Fruit fly (Drosophila melanogaster) whole organism, prepupa: Measurements from ENCODE around the gene pasi1.

Experiments used
- Blimp-1 ChIP-seq: fragments of 200-800 bp; sonication (Bioruptor generic); optimal IDR thresholded peaks from 3 replicates; lab custom pipeline; 2017; ENCODE audit warnings: missing biosample characterization, missing genetic modification characterization, mild to moderate bottlenecking, moderate library complexity, missing genetic modification reagents
- CG10631 ChIP-seq: fragments of 200-800 bp; sonication (Bioruptor generic); optimal IDR thresholded peaks from 2 replicates; lab custom pipeline; 2016; ENCODE audit warnings: missing biosample characterization, missing genetic modification characterization
- CG11294 ChIP-seq: fragments of 200-800 bp; sonication (Bioruptor generic); IDR thresholded peaks from 2 replicates; pipeline ENCODE4 v1.3.6; 2022; ENCODE audit warnings: missing biosample characterization, missing genetic modification characterization
- CG11762 ChIP-seq: fragments of 200-800 bp; sonication (Bioruptor generic); optimal IDR thresholded peaks from 3 replicates; lab custom pipeline; 2016; ENCODE audit warnings: missing biosample characterization, missing genetic modification characterization; ENCODE audit not compliant: insufficient read depth
- CG11902 ChIP-seq: fragments of 200-800 bp; sonication (Bioruptor generic); optimal IDR thresholded peaks from 3 replicates; lab custom pipeline; 2016; ENCODE audit warnings: missing biosample characterization, missing genetic modification characterization
- CG1621 ChIP-seq: fragments of 200-800 bp; sonication (Bioruptor generic); optimal IDR thresholded peaks from 3 replicates; lab custom pipeline; 2018; ENCODE audit warnings: missing biosample characterization, mild to moderate bottlenecking, missing genetic modification characterization
- CG3032 ChIP-seq: fragments of 200-800 bp; optimal IDR thresholded peaks from 2 replicates; lab custom pipeline; 2019; ENCODE audit warnings: missing biosample characterization, mild to moderate bottlenecking, missing genetic modification characterization, moderate library complexity
- CG6163 ChIP-seq: fragments of 200-800 bp; sonication (Bioruptor generic); IDR thresholded peaks from 3 replicates; pipeline ENCODE4 v1.3.6; 2022; ENCODE audit warnings: missing biosample characterization, missing genetic modification characterization
- CG6276 ChIP-seq: fragments of 200-800 bp; sonication (Bioruptor generic); optimal IDR thresholded peaks from 2 replicates; lab custom pipeline; 2017; ENCODE audit warnings: missing biosample characterization, mild to moderate bottlenecking, missing genetic modification characterization
- CG6792 ChIP-seq: fragments of 200-800 bp; sonication (Bioruptor generic); optimal IDR thresholded peaks from 3 replicates; lab custom pipeline; 2016; ENCODE audit warnings: missing biosample characterization, missing genetic modification characterization
- CG6808 ChIP-seq: fragments of 200-800 bp; sonication (Bioruptor generic); optimal IDR thresholded peaks from 3 replicates; lab custom pipeline; 2017; ENCODE audit warnings: missing biosample characterization, missing genetic modification characterization, mild to moderate bottlenecking, moderate library complexity, missing genetic modification reagents
- CG6854 ChIP-seq: fragments of 200-800 bp; sonication (Bioruptor generic); optimal IDR thresholded peaks from 2 replicates; lab custom pipeline; 2017; ENCODE audit warnings: missing biosample characterization, mild to moderate bottlenecking, missing genetic modification characterization
- CG7368 ChIP-seq: fragments of 200-800 bp; sonication (Bioruptor generic); optimal IDR thresholded peaks from 3 replicates; lab custom pipeline; 2016; ENCODE audit warnings: missing biosample characterization, missing genetic modification characterization
- CG8119 ChIP-seq: fragments of 200-800 bp; sonication (Bioruptor generic); IDR thresholded peaks from 3 replicates; pipeline ENCODE4 v1.3.6; 2022; ENCODE audit warnings: missing biosample characterization, missing genetic modification characterization
- CG8319 ChIP-seq: fragments of 200-800 bp; sonication (Bioruptor generic); optimal IDR thresholded peaks from 3 replicates; lab custom pipeline; 2016; ENCODE audit warnings: missing biosample characterization, missing genetic modification characterization
- CG8632 ChIP-seq: fragments of 200-800 bp; sonication (Bioruptor generic); optimal IDR thresholded peaks from 3 replicates; lab custom pipeline; 2016; ENCODE audit warnings: missing biosample characterization, missing genetic modification characterization
- Eip78C ChIP-seq: fragments of 200-800 bp; sonication (Bioruptor generic); peaks from one replicate; lab custom pipeline; 2016; ENCODE audit warnings: missing biosample characterization, missing genetic modification characterization
- Ets21C ChIP-seq: fragments of 200-800 bp; sonication (Bioruptor generic); optimal IDR thresholded peaks from 3 replicates; lab custom pipeline; 2016; ENCODE audit warnings: missing biosample characterization, missing genetic modification characterization
- Ets96B ChIP-seq: fragments of 200-800 bp; optimal IDR thresholded peaks from 2 replicates; lab custom pipeline; 2019; ENCODE audit warnings: missing biosample characterization, mild to moderate bottlenecking, missing genetic modification characterization, moderate library complexity
- Gug ChIP-seq: fragments of 200-800 bp; sonication (Bioruptor generic); IDR thresholded peaks from 2 replicates; pipeline ENCODE4 v1.3.6; 2022; ENCODE audit warnings: missing biosample characterization, missing genetic modification characterization
- Hr4 ChIP-seq: fragments of 200-800 bp; sonication (Bioruptor generic); optimal IDR thresholded peaks from 3 replicates; lab custom pipeline; 2016; ENCODE audit warnings: missing biosample characterization, missing genetic modification characterization
- Lpt ChIP-seq: fragments of 200-800 bp; sonication (Bioruptor generic); optimal IDR thresholded peaks from 3 replicates; lab custom pipeline; 2016; ENCODE audit warnings: missing biosample characterization, missing genetic modification characterization
- Smox ChIP-seq: fragments of 200-800 bp; sonication (Bioruptor generic); optimal IDR thresholded peaks from 3 replicates; lab custom pipeline; 2016; ENCODE audit warnings: missing biosample characterization, missing genetic modification characterization
- Sox102F ChIP-seq: fragments of 200-800 bp; sonication (Bioruptor generic); optimal IDR thresholded peaks from 2 replicates; lab custom pipeline; 2016; ENCODE audit warnings: missing biosample characterization, mild to moderate bottlenecking, missing genetic modification characterization
- Sox14 ChIP-seq: fragments of 200-800 bp; sonication (Bioruptor generic); optimal IDR thresholded peaks from 3 replicates; lab custom pipeline; 2016; ENCODE audit warnings: missing biosample characterization, missing genetic modification characterization
- Sox15 ChIP-seq: fragments of 200-800 bp; sonication (Bioruptor generic); optimal IDR thresholded peaks from 3 replicates; lab custom pipeline; 2016; ENCODE audit warnings: missing biosample characterization, missing genetic modification characterization
- achi ChIP-seq: fragments of 200-800 bp; sonication (Bioruptor generic); optimal IDR thresholded peaks from 3 replicates; lab custom pipeline; 2016; ENCODE audit warnings: missing biosample characterization, missing genetic modification characterization
- acj6 ChIP-seq: fragments of 200-800 bp; sonication (Bioruptor generic); optimal IDR thresholded peaks from 3 replicates; lab custom pipeline; 2016; ENCODE audit warnings: missing biosample characterization, missing genetic modification characterization
- dac ChIP-seq: fragments of 200-800 bp; sonication (Bioruptor generic); optimal IDR thresholded peaks from 2 replicates; lab custom pipeline; 2017; ENCODE audit warnings: missing biosample characterization, mild to moderate bottlenecking, missing genetic modification characterization
- dsx ChIP-seq: fragments of 200-800 bp; optimal IDR thresholded peaks from 3 replicates; lab custom pipeline; 2019; ENCODE audit warnings: missing biosample characterization, mild to moderate bottlenecking, missing genetic modification characterization, moderate library complexity; ENCODE audit not compliant: poor library complexity, severe bottlenecking
- eg ChIP-seq: fragments of 200-800 bp; sonication (Bioruptor generic); IDR thresholded peaks from 3 replicates; pipeline ENCODE4 v1.3.6; 2022; ENCODE audit warnings: missing biosample characterization, missing genetic modification characterization
- esn ChIP-seq: fragments of 200-800 bp; sonication (Bioruptor generic); optimal IDR thresholded peaks from 2 replicates; lab custom pipeline; 2016; ENCODE audit warnings: missing biosample characterization, mild to moderate bottlenecking, missing genetic modification characterization, moderate library complexity
- fd59A ChIP-seq: fragments of 200-800 bp; sonication (Bioruptor generic); optimal IDR thresholded peaks from 2 replicates; lab custom pipeline; 2017; ENCODE audit warnings: missing biosample characterization, mild to moderate bottlenecking, missing genetic modification characterization, missing genetic modification reagents
- fd85E ChIP-seq: fragments of 200-800 bp; sonication (Bioruptor generic); optimal IDR thresholded peaks from 3 replicates; lab custom pipeline; 2016; ENCODE audit warnings: missing biosample characterization, missing genetic modification characterization
- fkh ChIP-seq: fragments of 200-800 bp; sonication (Bioruptor generic); optimal IDR thresholded peaks from 3 replicates; lab custom pipeline; 2017; ENCODE audit warnings: missing biosample characterization, mild to moderate bottlenecking, missing genetic modification characterization, moderate library complexity
- lz ChIP-seq: fragments of 200-800 bp; sonication (Bioruptor generic); optimal IDR thresholded peaks from 3 replicates; lab custom pipeline; 2016; ENCODE audit warnings: missing biosample characterization, missing genetic modification characterization
- net ChIP-seq: fragments of 200-800 bp; sonication (Bioruptor generic); optimal IDR thresholded peaks from 3 replicates; lab custom pipeline; 2016; ENCODE audit warnings: missing biosample characterization, missing genetic modification characterization
- pdm3 ChIP-seq: fragments of 200-800 bp; sonication (Bioruptor generic); optimal IDR thresholded peaks from 3 replicates; lab custom pipeline; 2016; ENCODE audit warnings: missing biosample characterization, missing genetic modification characterization
- salr ChIP-seq, 2 experiments: fragments of 200-800 bp; sonication (Bioruptor generic); optimal IDR thresholded peaks; 3 replicates each; lab custom pipeline; 2016 to 2018; ENCODE audit warnings: missing biosample characterization in 2 of 2, missing genetic modification characterization in 2 of 2, mild to moderate bottlenecking in 1 of 2
- spab ChIP-seq: fragments of 200-800 bp; sonication (Bioruptor generic); optimal IDR thresholded peaks from 2 replicates; lab custom pipeline; 2017; ENCODE audit warnings: missing biosample characterization, mild to moderate bottlenecking, missing genetic modification characterization, missing genetic modification reagents
- ss ChIP-seq, 2 experiments: fragments of 200-800 bp; sonication (Bioruptor generic); optimal IDR thresholded peaks; 2 replicates in 1 of 2; 3 replicates in 1 of 2; lab custom pipeline; 2017 to 2018; ENCODE audit warnings: mild to moderate bottlenecking in 2 of 2, missing biosample characterization in 2 of 2, missing genetic modification characterization in 2 of 2, moderate library complexity in 1 of 2
- topi ChIP-seq: fragments of 200-800 bp; sonication (Bioruptor generic); optimal IDR thresholded peaks from 3 replicates; lab custom pipeline; 2016; ENCODE audit warnings: missing biosample characterization, missing genetic modification characterization

Gene pasi1

dm6 chr3R:17794335-17795074 is 370 bp upstream of the pasi1 start, which contains the start of gene CG43102 (continued):
- TF ChIP-seq Blimp-1 (peak; percentile 29), pdm3 (GFP tag; lab: Kevin White, UChicago) (peak; percentile 54), CG7368 (peak; percentile 52), Smox (GFP tag; lab: Kevin White, UChicago) (peak; percentile 39), CG6276 (GFP tag; lab: Kevin White, UChicago) (no peak), Sox15 (GFP tag; lab: Kevin White, UChicago) (peak; percentile 16), fd59A (GFP tag; lab: Kevin White, UChicago) (no peak), ss (GFP tag; optimal IDR thresholded peaks at IDR 0.05; lab: Kevin White, UChicago) (peak in 1 of 2 experiments; percentile 67), CG6808 (GFP tag; lab: Kevin White, UChicago) (peak; percentile 26), CG3032 (tag; lab: Kevin White, UChicago) (peak; percentile 45), CG6792 (GFP tag; lab: Kevin White, UChicago) (peak; percentile 52), CG11902 (peak; percentile 70), Ets21C (peak; percentile 29), esn (peak; percentile 63), acj6 (GFP tag; lab: Kevin White, UChicago) (peak; percentile 73)

dm6 chr3R:17795561-17796170 is 791 bp downstream of the pasi1 start:
- TF ChIP-seq fd85E (GFP tag; lab: Kevin White, UChicago) (no peak), topi (GFP tag; lab: Kevin White, UChicago) (no peak), lz (GFP tag; lab: Kevin White, UChicago) (no peak), Sox15 (GFP tag; lab: Kevin White, UChicago) (no peak), Ets96B (tag; lab: Kevin White, UChicago) (no peak)

dm6 chr3R:17798211-17798737 is 3.4 kb downstream of the pasi1 start, which contains the start of gene CG7379:
Gene CG7379, minus strand, starts transcription at chr3R:17798304.
- no peak for TF ChIP-seq Sox102F (GFP tag; lab: Kevin White, UChicago)
- peak; percentile 35 for TF ChIP-seq Lpt
- TF ChIP-seq eg (GFP tag; lab: Robert Waterston, UW), result peak; percentile 51; the same call in 2 of the 3 replicates
- TF ChIP-seq net (GFP tag; lab: Kevin White, UChicago), result peak; percentile 64
- TF ChIP-seq CG6792 (GFP tag; lab: Kevin White, UChicago), result peak; percentile 75
- TF ChIP-seq CG8319 (GFP tag; lab: Kevin White, UChicago), result peak; percentile 77
- TF ChIP-seq fkh (GFP tag; lab: Kevin White, UChicago), result peak; percentile 69
- no peak for TF ChIP-seq achi (GFP tag; lab: Kevin White, UChicago)
- no peak for TF ChIP-seq CG8119
- TF ChIP-seq fd85E (GFP tag; lab: Kevin White, UChicago), result peak; percentile 63
- no peak for TF ChIP-seq Smox (GFP tag; lab: Kevin White, UChicago)
- no peak for TF ChIP-seq Gug
- peak; percentile 69 for TF ChIP-seq CG8632 (GFP tag; lab: Kevin White, UChicago)
- TF ChIP-seq CG11294 (GFP tag; lab: Robert Waterston, UW), result peak; percentile 40; the same call in 1 of the 2 replicates
- TF ChIP-seq Eip78C (GFP tag; lab: Kevin White, UChicago), result peak; percentile 93
- TF ChIP-seq spab (GFP tag; lab: Kevin White, UChicago), result peak; percentile 22
- TF ChIP-seq CG6276 (GFP tag; lab: Kevin White, UChicago), result no peak
- no peak for TF ChIP-seq CG1621 (tag; lab: Kevin White, UChicago)
- TF ChIP-seq Hr4, result no peak
- TF ChIP-seq salr (GFP tag; optimal IDR thresholded peaks at IDR 0.05; lab: Kevin White, UChicago), result peak in 1 of 2 experiments; percentile 73
- peak; percentile 76 for TF ChIP-seq Sox14
- 0 out of 3 replicates have a peak, but pooled peaks have one; percentile 63 for TF ChIP-seq CG6163
- no peak for TF ChIP-seq dac (GFP tag; lab: Kevin White, UChicago)
- peak; percentile 76 for TF ChIP-seq CG11902
- peak; percentile 90 for TF ChIP-seq CG10631
- peak; percentile 88 for TF ChIP-seq topi (GFP tag; lab: Kevin White, UChicago)
- TF ChIP-seq CG6854 (GFP tag; lab: Kevin White, UChicago), result peak; percentile 45
- peak; percentile 48 for TF ChIP-seq CG7368
- TF ChIP-seq esn, result peak; percentile 89
- peak in 1 of 2 experiments; percentile 77 for TF ChIP-seq ss (GFP tag; optimal IDR thresholded peaks at IDR 0.05; lab: Kevin White, UChicago)
- TF ChIP-seq dsx (GFP tag; lab: Kevin White, UChicago), result no peak
- peak; percentile 34 for TF ChIP-seq Blimp-1
- TF ChIP-seq CG11762 (GFP tag; lab: Kevin White, UChicago), result peak; percentile 62
- TF ChIP-seq acj6 (GFP tag; lab: Kevin White, UChicago), result no peak
